Fruit fly (Drosophila melanogaster) whole organism, prepupa: ENCODE measurements around the gene Gbp3.

Source experiments
- CG11294 ChIP-seq: fragments of 200-800 bp; sonication (Bioruptor generic); IDR thresholded peaks from 2 replicates; pipeline ENCODE4 v1.3.6; 2022; ENCODE audit warnings: missing biosample characterization, missing genetic modification characterization
- CG34406 ChIP-seq: fragments of 200-800 bp; sonication (Bioruptor generic); optimal IDR thresholded peaks from 3 replicates; lab custom pipeline; 2016; ENCODE audit warnings: missing biosample characterization, missing genetic modification characterization
- CG6276 ChIP-seq: fragments of 200-800 bp; sonication (Bioruptor generic); optimal IDR thresholded peaks from 2 replicates; lab custom pipeline; 2017; ENCODE audit warnings: missing biosample characterization, mild to moderate bottlenecking, missing genetic modification characterization
- CG6808 ChIP-seq: fragments of 200-800 bp; sonication (Bioruptor generic); optimal IDR thresholded peaks from 3 replicates; lab custom pipeline; 2017; ENCODE audit warnings: missing biosample characterization, missing genetic modification characterization, mild to moderate bottlenecking, moderate library complexity, missing genetic modification reagents
- CG9139 ChIP-seq: fragments of 200-800 bp; sonication (Bioruptor generic); optimal IDR thresholded peaks from 3 replicates; lab custom pipeline; 2017; ENCODE audit warnings: missing biosample characterization, mild to moderate bottlenecking, missing genetic modification characterization
- Gug ChIP-seq: fragments of 200-800 bp; sonication (Bioruptor generic); IDR thresholded peaks from 2 replicates; pipeline ENCODE4 v1.3.6; 2022; ENCODE audit warnings: missing biosample characterization, missing genetic modification characterization
- Sox102F ChIP-seq: fragments of 200-800 bp; sonication (Bioruptor generic); optimal IDR thresholded peaks from 2 replicates; lab custom pipeline; 2016; ENCODE audit warnings: missing biosample characterization, mild to moderate bottlenecking, missing genetic modification characterization
- Sox14 ChIP-seq: fragments of 200-800 bp; sonication (Bioruptor generic); optimal IDR thresholded peaks from 3 replicates; lab custom pipeline; 2016; ENCODE audit warnings: missing biosample characterization, missing genetic modification characterization
- fkh ChIP-seq: fragments of 200-800 bp; sonication (Bioruptor generic); optimal IDR thresholded peaks from 3 replicates; lab custom pipeline; 2017; ENCODE audit warnings: missing biosample characterization, mild to moderate bottlenecking, missing genetic modification characterization, moderate library complexity
- lz ChIP-seq: fragments of 200-800 bp; sonication (Bioruptor generic); optimal IDR thresholded peaks from 3 replicates; lab custom pipeline; 2016; ENCODE audit warnings: missing biosample characterization, missing genetic modification characterization
- pdm3 ChIP-seq: fragments of 200-800 bp; sonication (Bioruptor generic); optimal IDR thresholded peaks from 3 replicates; lab custom pipeline; 2016; ENCODE audit warnings: missing biosample characterization, missing genetic modification characterization
- spab ChIP-seq: fragments of 200-800 bp; sonication (Bioruptor generic); optimal IDR thresholded peaks from 2 replicates; lab custom pipeline; 2017; ENCODE audit warnings: missing biosample characterization, mild to moderate bottlenecking, missing genetic modification characterization, missing genetic modification reagents

DNA sequence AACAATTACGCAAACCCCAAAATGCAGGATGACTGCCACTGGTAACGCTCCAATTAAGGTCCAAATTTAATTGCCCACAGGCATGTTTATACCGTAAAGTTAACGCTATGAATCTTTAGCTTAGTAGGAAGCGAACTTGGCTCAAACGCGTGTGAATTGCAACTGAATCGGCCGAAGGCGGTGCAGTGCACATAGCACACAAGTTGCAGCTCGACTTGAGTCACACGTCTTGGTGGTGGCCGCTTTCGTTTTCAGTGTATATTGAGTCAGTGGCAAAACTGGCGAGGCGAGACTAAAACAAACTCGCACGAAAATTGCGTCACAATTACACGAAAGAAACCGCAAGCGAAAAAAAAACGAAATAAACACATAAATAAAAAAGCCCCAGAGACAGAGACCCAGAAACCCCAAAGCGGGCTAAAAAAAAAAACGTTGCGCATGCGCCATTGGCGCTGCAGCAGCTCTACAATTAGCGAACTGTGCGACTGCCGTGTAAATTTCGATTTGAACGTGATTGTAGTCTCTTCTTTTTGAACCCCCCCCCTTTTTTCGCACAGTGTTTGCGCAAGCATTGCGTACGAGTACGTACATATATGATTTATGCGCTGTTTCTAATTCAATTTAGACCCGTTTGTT is 32.5 kb downstream of the Gbp3 start:
- TF ChIP-seq CG34406 (no peak), CG6808 (GFP tag; lab: Kevin White, UChicago) (no peak), CG6276 (GFP tag; lab: Kevin White, UChicago) (peak; percentile 46), Gug (peak; percentile 49; the same call in 1 of the 2 replicates), Sox14 (no peak), pdm3 (no peak), Sox102F (GFP tag; lab: Kevin White, UChicago) (no peak), lz (GFP tag; lab: Kevin White, UChicago) (no peak), spab (GFP tag; lab: Kevin White, UChicago) (no peak), fkh (GFP tag; lab: Kevin White, UChicago) (no peak), CG11294 (peak; percentile 37), CG9139 (no peak)
